Worm (Caenorhabditis elegans): ENCODE measurements around the gene T02H6.3.

- TF ChIP-seq him-1 (tag; optimal IDR thresholded peaks at IDR 0.05) (no peak), W03F9.2 (tag; optimal IDR thresholded peaks at IDR 0.05) (no peak)
These were observed 23.8 kb upstream of the T02H6.3 start for ce11 chrII:667864-668263.

Data from whole organism, L4/young adult.